Worm (Caenorhabditis elegans): ENCODE measurements around the gene fbxb-25.

ce11 chrII:1722394-1722793 is 38.6 kb downstream of the fbxb-25 start, which contains the start of the genes fbxb-5 and btb-8:
- TF ChIP-seq gmeb-2 (tag; optimal IDR thresholded peaks at IDR 0.05) (no peak), pha-4 (tag; optimal IDR thresholded peaks at IDR 0.05) (no peak), K02D7.2 (tag; optimal IDR thresholded peaks at IDR 0.05) (no peak), T23F11.4 (GFP tag; optimal IDR thresholded peaks at IDR 0.05) (no peak), tbx-2 (tag; optimal IDR thresholded peaks at IDR 0.05) (no peak), fkh-10 (GFP tag; optimal IDR thresholded peaks at IDR 0.05) (no peak), syd-9 (tag; optimal IDR thresholded peaks at IDR 0.05) (no peak)

All from whole organism, late embryonic.